Worm (Caenorhabditis elegans): ENCODE measurements around the gene T16G1.9.

T16G1.9 gene

DNA sequence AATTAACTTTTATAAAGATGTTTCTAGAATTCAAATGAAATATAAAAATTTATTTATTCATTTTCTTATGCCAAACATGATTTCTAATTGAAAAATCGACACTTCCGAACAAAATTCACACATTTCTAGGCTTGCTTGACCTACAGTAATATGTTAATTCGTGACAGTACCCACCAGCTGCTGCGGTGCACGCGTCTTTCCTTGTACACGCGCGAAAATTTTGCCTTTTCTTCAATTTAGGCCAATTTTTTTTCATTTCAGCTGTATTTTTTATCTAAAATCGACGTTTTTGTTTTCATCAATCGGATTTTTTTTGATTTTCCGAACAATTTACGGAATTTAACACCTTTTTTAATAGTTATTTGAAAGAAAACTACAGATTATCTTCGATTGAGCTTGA is 49.4 kb upstream of the T16G1.9 start (continued):
- no peak for TF ChIP-seq ztf-25 (GFP tag; IDR thresholded peaks at IDR 0.05)
- no peak for TF ChIP-seq snpc-4 (GFP tag; optimal IDR thresholded peaks at IDR 0.05)
- TF ChIP-seq snpc-4 (tag; optimal IDR thresholded peaks at IDR 0.05): peak in 1 of 4 experiments; percentile 55
- TF ChIP-seq rpc-1 (optimal IDR thresholded peaks at IDR 0.05): no peak
- TF ChIP-seq rpc-1 (tag; optimal IDR thresholded peaks at IDR 0.05): peak; percentile 4
- TF ChIP-seq pbrm-1 (GFP tag; IDR thresholded peaks at IDR 0.05): peak; percentile 35; the same call in 1 of the 2 replicates
- TF ChIP-seq lsl-1 (GFP tag; optimal IDR thresholded peaks at IDR 0.05): peak; percentile 99
- peak; percentile 92 for TF ChIP-seq D2030.7 (GFP tag; IDR thresholded peaks at IDR 0.05)
- peak; percentile 29; the same call in 1 of the 2 replicates for TF ChIP-seq hmg-1.2 (GFP tag; IDR thresholded peaks at IDR 0.05)
- TF ChIP-seq nhr-120 (GFP tag; IDR thresholded peaks at IDR 0.05): no peak
- peak; percentile 91 for TF ChIP-seq dpl-1 (GFP tag; optimal IDR thresholded peaks at IDR 0.05)
- peak; percentile 37 for TF ChIP-seq snpc-1.1 (tag; optimal IDR thresholded peaks at IDR 0.05; ENCODE audit: insufficient read depth)
- TF ChIP-seq unc-130 (GFP tag; optimal IDR thresholded peaks at IDR 0.05): peak; percentile 12
- TF ChIP-seq nhr-179 (tag; optimal IDR thresholded peaks at IDR 0.05): no peak
- no peak for TF ChIP-seq repo-1 (tag; optimal IDR thresholded peaks at IDR 0.05)
- TF ChIP-seq K11D2.4 (GFP tag; IDR thresholded peaks at IDR 0.05): no peak
- no peak for TF ChIP-seq lin-35 (GFP tag; optimal IDR thresholded peaks at IDR 0.05)

- TF ChIP-seq Y53F4B.3 (GFP tag; IDR thresholded peaks at IDR 0.05): no peak
- TF ChIP-seq hmg-20 (GFP tag; IDR thresholded peaks at IDR 0.05): no peak
- TF ChIP-seq D2030.7 (GFP tag; IDR thresholded peaks at IDR 0.05): no peak
- TF ChIP-seq cebp-2 (GFP tag; IDR thresholded peaks at IDR 0.05): no peak
- TF ChIP-seq lin-40 (tag; optimal IDR thresholded peaks at IDR 0.05): no peak
- no peak for TF ChIP-seq tbp1 (GFP tag; optimal IDR thresholded peaks at IDR 0.05)
- no peak for TF ChIP-seq madf-10 (tag; optimal IDR thresholded peaks at IDR 0.05)
- no peak for TF ChIP-seq F10E7.11 (tag; optimal IDR thresholded peaks at IDR 0.05)
- no peak for TF ChIP-seq T07F8.4 (tag; optimal IDR thresholded peaks at IDR 0.05)
- TF ChIP-seq repo-1 (tag; optimal IDR thresholded peaks at IDR 0.05): no peak
- TF ChIP-seq ztf-26 (tag; optimal IDR thresholded peaks at IDR 0.05): no peak
- TF ChIP-seq pbrm-1 (GFP tag; IDR thresholded peaks at IDR 0.05): no peak
- no peak for TF ChIP-seq nhr-179 (tag; optimal IDR thresholded peaks at IDR 0.05)
- TF ChIP-seq zim-3 (tag; optimal IDR thresholded peaks at IDR 0.05): no peak
- TF ChIP-seq him-1 (tag; optimal IDR thresholded peaks at IDR 0.05): no peak
- no peak for TF ChIP-seq nfyb-1 (GFP tag; IDR thresholded peaks at IDR 0.05)
- no peak for TF ChIP-seq sea-2 (GFP tag; IDR thresholded peaks at IDR 0.05)
- no peak for TF ChIP-seq lin-26 (GFP tag; IDR thresholded peaks at IDR 0.05)
- TF ChIP-seq hsf-1 (GFP tag; IDR thresholded peaks at IDR 0.05): no peak
These were observed 48.9 kb upstream of the T16G1.9 start, which contains the start of gene far-4 for ce11 chrV:12999559-12999958. Gene far-4, minus strand, starts transcription at chrV:12999659.

DNA sequence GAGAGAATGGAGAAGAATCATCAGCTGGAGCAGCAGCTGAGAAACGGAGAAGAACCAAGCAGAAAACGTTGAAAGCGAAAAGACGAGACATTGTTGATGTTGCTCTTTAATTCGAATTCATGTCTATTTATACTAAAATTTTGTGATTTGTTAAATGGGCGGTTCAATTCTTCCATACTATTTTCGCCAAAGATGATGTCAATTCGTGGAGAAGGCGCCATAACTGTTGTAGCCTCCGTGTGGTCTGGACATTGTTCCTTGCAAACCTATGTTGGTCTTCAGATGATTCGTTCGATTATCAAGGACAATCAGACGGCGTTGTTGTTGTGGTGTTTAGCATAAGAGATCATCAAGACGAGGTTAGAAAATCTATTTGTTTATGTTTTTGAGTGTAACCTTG is 46.8 kb upstream of the T16G1.9 start, which contains the start of gene far-3:
Gene far-3, minus strand, starts transcription at position 101 of the 400 bp plus-strand sequence.
- TF ChIP-seq tbp1 (GFP tag; optimal IDR thresholded peaks at IDR 0.05) (no peak), rpc-1 (optimal IDR thresholded peaks at IDR 0.05) (no peak), rpc-1 (tag; optimal IDR thresholded peaks at IDR 0.05) (no peak), nfyb-1 (GFP tag; IDR thresholded peaks at IDR 0.05) (no peak), ceh-91 (GFP tag; IDR thresholded peaks at IDR 0.05) (no peak), D2030.7 (GFP tag; IDR thresholded peaks at IDR 0.05) (no peak), athp-1 (tag; optimal IDR thresholded peaks at IDR 0.05) (no peak), F33H1.4 (GFP tag; IDR thresholded peaks at IDR 0.05) (no peak)

ce11 chrV:12995269-12995668 is 44.6 kb upstream of the T16G1.9 start, which contains the start of gene far-5:
Gene far-5, plus strand, starts transcription at chrV:12995569.
- TF ChIP-seq Y56A3A.18 (GFP tag; IDR thresholded peaks at IDR 0.05): no peak
- no peak for TF ChIP-seq F39B2.1 (GFP tag; IDR thresholded peaks at IDR 0.05)
- TF ChIP-seq F23B12.7 (tag; optimal IDR thresholded peaks at IDR 0.05; ENCODE audit: insufficient read depth): no peak
- TF ChIP-seq somi-1 (GFP tag; optimal IDR thresholded peaks at IDR 0.05): no peak
- no peak for TF ChIP-seq tbp1 (GFP tag; optimal IDR thresholded peaks at IDR 0.05)
- no peak for TF ChIP-seq let-607 (tag; optimal IDR thresholded peaks at IDR 0.05)
- TF ChIP-seq rec-8 (tag; optimal IDR thresholded peaks at IDR 0.05): no peak
- TF ChIP-seq Y53G8AR.9 (GFP tag; conservative IDR thresholded peaks at IDR 0.05): no peak
- no peak for TF ChIP-seq C06A6.2 (GFP tag; conservative IDR thresholded peaks at IDR 0.05)
- no peak for TF ChIP-seq pha-4 (tag; optimal IDR thresholded peaks at IDR 0.05)
- TF ChIP-seq nhr-27 (tag; optimal IDR thresholded peaks at IDR 0.05): no peak
- TF ChIP-seq unc-130 (GFP tag; optimal IDR thresholded peaks at IDR 0.05): no peak
- TF ChIP-seq rpc-1 (optimal IDR thresholded peaks at IDR 0.05): no peak
- no peak for TF ChIP-seq rpc-1 (tag; optimal IDR thresholded peaks at IDR 0.05)

Measured in whole organism, young adult.